Fruit fly (Drosophila melanogaster) whole organism, embryonic: Measurements from ENCODE around the gene Pxn.
A peak's percentile ranks its signal among the peaks of the same experiment; 100 is the strongest.

Experiments used
- Ada2b ChIP-seq: fragments of 200-800 bp; sonication (Bioruptor generic); IDR thresholded peaks from 2 replicates; pipeline ENCODE4 v1.3.6; 2022; ENCODE audit warnings: missing biosample characterization, missing genetic modification characterization
- CG10274 ChIP-seq: fragments of 200-800 bp; sonication (Bioruptor generic); optimal IDR thresholded peaks from 3 replicates; lab custom pipeline; 2017; ENCODE audit warnings: missing biosample characterization, mild to moderate bottlenecking, missing genetic modification characterization
- CG10543 ChIP-seq: fragments of 200-800 bp; sonication (Bioruptor generic); optimal IDR thresholded peaks from 3 replicates; lab custom pipeline; 2017; ENCODE audit warnings: missing biosample characterization, mild to moderate bottlenecking, missing genetic modification characterization, moderate library complexity
- CG10565 ChIP-seq: fragments of 200-800 bp; sonication (Bioruptor generic); optimal IDR thresholded peaks from 3 replicates; lab custom pipeline; 2016; ENCODE audit warnings: missing biosample characterization, mild to moderate bottlenecking, missing genetic modification characterization
- CG11247 ChIP-seq: fragments of 200-800 bp; sonication (Bioruptor generic); IDR thresholded peaks from 2 replicates; pipeline ENCODE4 v1.3.6; 2022; ENCODE audit warnings: missing biosample characterization, missing genetic modification characterization
- CG12299 ChIP-seq: fragments of 200-800 bp; sonication (Bioruptor generic); optimal IDR thresholded peaks from 2 replicates; lab custom pipeline; 2018; ENCODE audit warnings: missing biosample characterization, mild to moderate bottlenecking, missing genetic modification characterization
- CG12391 ChIP-seq: fragments of 200-800 bp; sonication (Bioruptor generic); optimal IDR thresholded peaks from 3 replicates; lab custom pipeline; 2018; ENCODE audit warnings: missing biosample characterization, mild to moderate bottlenecking, missing genetic modification characterization, moderate library complexity
- CG12659 ChIP-seq: fragments of 200-800 bp; sonication (Bioruptor generic); optimal IDR thresholded peaks from 3 replicates; lab custom pipeline; 2017; ENCODE audit warnings: mild to moderate bottlenecking, missing biosample characterization, missing genetic modification reagents, missing genetic modification characterization
- CG12744 ChIP-seq: fragments of 200-800 bp; sonication (Bioruptor generic); optimal IDR thresholded peaks from 2 replicates; lab custom pipeline; 2016; ENCODE audit warnings: missing biosample characterization, missing genetic modification characterization
- CG12942 ChIP-seq: fragments of 200-800 bp; sonication (Bioruptor generic); optimal IDR thresholded peaks from 3 replicates; lab custom pipeline; 2016; ENCODE audit warnings: missing biosample characterization, missing genetic modification characterization
- CG14050 ChIP-seq: fragments of 200-800 bp; sonication (Bioruptor generic); IDR thresholded peaks from 3 replicates; pipeline ENCODE4 v1.3.6; 2022; ENCODE audit warnings: missing biosample characterization, missing genetic modification characterization
- CG14441 ChIP-seq: fragments of 200-800 bp; sonication (Bioruptor generic); IDR thresholded peaks from 2 replicates; pipeline ENCODE4 v1.3.6; 2022; ENCODE audit warnings: missing biosample characterization, missing genetic modification characterization
- CG17361 ChIP-seq: fragments of 200-800 bp; sonication (Bioruptor generic); IDR thresholded peaks from 3 replicates; pipeline ENCODE4 v1.3.6; 2022; ENCODE audit warnings: missing biosample characterization, missing genetic modification characterization
- CG17385 ChIP-seq: fragments of 200-800 bp; sonication (Bioruptor generic); optimal IDR thresholded peaks from 3 replicates; lab custom pipeline; 2018; ENCODE audit warnings: missing biosample characterization, mild to moderate bottlenecking, missing genetic modification characterization
- CG31388 ChIP-seq: fragments of 200-800 bp; sonication (Bioruptor generic); optimal IDR thresholded peaks from 2 replicates; lab custom pipeline; 2016; ENCODE audit warnings: missing biosample characterization, missing genetic modification characterization
- CG4404 ChIP-seq: fragments of 200-800 bp; sonication (Bioruptor generic); IDR thresholded peaks from 2 replicates; pipeline ENCODE4 v1.3.6; 2022; ENCODE audit warnings: missing biosample characterization, missing genetic modification characterization
- CG6791 ChIP-seq: fragments of 200-800 bp; sonication (Bioruptor generic); IDR thresholded peaks from 3 replicates; pipeline ENCODE4 v1.3.6; 2022; ENCODE audit warnings: missing biosample characterization, missing genetic modification characterization; ENCODE audit not compliant: partially characterized antibody
- CG7839 ChIP-seq: fragments of 200-800 bp; sonication (Bioruptor generic); optimal IDR thresholded peaks from 3 replicates; lab custom pipeline; 2018; ENCODE audit warnings: missing biosample characterization, mild to moderate bottlenecking, missing genetic modification characterization, moderate library complexity
- CG8089 ChIP-seq: fragments of 200-800 bp; sonication (Bioruptor generic); optimal IDR thresholded peaks from 3 replicates; lab custom pipeline; 2016; ENCODE audit warnings: missing biosample characterization, missing genetic modification characterization
- CG9215 ChIP-seq: fragments of 200-800 bp; sonication (Bioruptor generic); IDR thresholded peaks from 2 replicates; pipeline ENCODE4 v1.3.6; 2022; ENCODE audit warnings: missing biosample characterization, missing genetic modification characterization
- CG9437 ChIP-seq: fragments of 200-800 bp; sonication (Bioruptor generic); optimal IDR thresholded peaks from 2 replicates; lab custom pipeline; 2018; ENCODE audit warnings: missing biosample characterization, mild to moderate bottlenecking, missing genetic modification characterization
- CG9932 ChIP-seq: fragments of 200-800 bp; sonication (Bioruptor generic); IDR thresholded peaks from 2 replicates; pipeline ENCODE4 v1.3.6; 2022; ENCODE audit warnings: missing biosample characterization, missing genetic modification characterization
- Chrac-16 ChIP-seq: fragments of 200-800 bp; sonication (Bioruptor generic); optimal IDR thresholded peaks from 3 replicates; lab custom pipeline; 2016; ENCODE audit warnings: missing biosample characterization, missing genetic modification characterization
- Dbx ChIP-seq: fragments of 200-800 bp; sonication (Bioruptor generic); IDR thresholded peaks from 3 replicates; pipeline ENCODE4 v1.3.6; 2022; ENCODE audit warnings: missing biosample characterization, missing genetic modification characterization
- Dref ChIP-seq: fragments of 200-800 bp; sonication (Bioruptor generic); IDR thresholded peaks from 2 replicates; pipeline ENCODE4 v1.3.6; 2022; ENCODE audit warnings: missing biosample characterization, missing genetic modification characterization
- Eip74EF ChIP-seq, 2 experiments: fragments of 200-800 bp in 1 of 2; fragments of >200 bp in 1 of 2; sonication (Bioruptor generic) in 1 of 2; optimal IDR thresholded peaks; 2 replicates each; lab custom pipeline; 2017 to 2019; ENCODE audit warnings: missing biosample characterization in 2 of 2, missing genetic modification characterization in 2 of 2, mild to moderate bottlenecking in 1 of 2, moderate library complexity in 1 of 2
- GATAe ChIP-seq: fragments of 200-800 bp; sonication (Bioruptor generic); conservative IDR thresholded peaks from 2 replicates; pipeline ENCODE4 v1.3.6; 2022; ENCODE audit warnings: missing biosample characterization, missing genetic modification characterization
- HLH54F ChIP-seq: fragments of 200-800 bp; sonication (Bioruptor generic); optimal IDR thresholded peaks from 3 replicates; lab custom pipeline; 2016; ENCODE audit warnings: missing biosample characterization, missing genetic modification characterization
- Hand ChIP-seq: fragments of 200-800 bp; sonication (Bioruptor generic); optimal IDR thresholded peaks from 2 replicates; lab custom pipeline; 2017; ENCODE audit warnings: mild to moderate bottlenecking, missing biosample characterization, missing genetic modification reagents, missing genetic modification characterization
- Lhr ChIP-seq: fragments of 200-800 bp; sonication (Bioruptor generic); optimal IDR thresholded peaks from 3 replicates; lab custom pipeline; 2017; ENCODE audit warnings: mild to moderate bottlenecking, missing biosample characterization, missing genetic modification reagents, missing genetic modification characterization
- NFAT ChIP-seq: fragments of 200-800 bp; sonication (Bioruptor generic); IDR thresholded peaks from 2 replicates; pipeline ENCODE4 v1.3.6; 2022; ENCODE audit warnings: missing biosample characterization, missing genetic modification characterization
- Ptx1 ChIP-seq: fragments of 200-800 bp; sonication (Bioruptor generic); IDR thresholded peaks from 2 replicates; pipeline ENCODE4 v1.3.6; 2022; ENCODE audit warnings: missing biosample characterization, missing genetic modification characterization
- Sin3A ChIP-seq: fragments of >200 bp; optimal IDR thresholded peaks from 2 replicates; lab custom pipeline; 2018
- Spps ChIP-seq: fragments of 200-800 bp; sonication (Bioruptor generic); optimal IDR thresholded peaks from 2 replicates; lab custom pipeline; 2018; ENCODE audit warnings: missing biosample characterization, mild to moderate bottlenecking, missing genetic modification characterization
- TFAM ChIP-seq: fragments of 200-800 bp; sonication (Bioruptor generic); optimal IDR thresholded peaks from 2 replicates; lab custom pipeline; 2017; ENCODE audit warnings: missing biosample characterization, missing genetic modification characterization, inconsistent platforms
- Tbp ChIP-seq: fragments of >200 bp; optimal IDR thresholded peaks from 2 replicates; lab custom pipeline; 2018; ENCODE audit warnings: missing biosample characterization, missing genetic modification characterization
- ems ChIP-seq: fragments of 200-800 bp; sonication (Bioruptor generic); optimal IDR thresholded peaks from 3 replicates; lab custom pipeline; 2016; ENCODE audit warnings: missing biosample characterization, missing genetic modification characterization
- eve ChIP-seq, 2 experiments: fragments of >200 bp; optimal IDR thresholded peaks; 2 replicates each; lab custom pipeline; 2017; ENCODE audit warnings: missing biosample characterization in 2 of 2, missing genetic modification characterization in 2 of 2
- gfzf ChIP-seq: fragments of 200-800 bp; sonication (Bioruptor generic); optimal IDR thresholded peaks from 2 replicates; lab custom pipeline; 2016; ENCODE audit warnings: missing biosample characterization, mild to moderate bottlenecking, missing genetic modification characterization, moderate library complexity
- gsb ChIP-seq: fragments of 200-800 bp; sonication (Bioruptor generic); IDR thresholded peaks from 2 replicates; pipeline ENCODE4 v1.3.6; 2022; ENCODE audit warnings: missing biosample characterization, missing genetic modification characterization
- ind ChIP-seq: fragments of 200-800 bp; sonication (Bioruptor generic); optimal IDR thresholded peaks from 3 replicates; lab custom pipeline; 2016; ENCODE audit warnings: missing biosample characterization, missing genetic modification characterization
- klu ChIP-seq: fragments of 200-800 bp; sonication (Bioruptor generic); IDR thresholded peaks from 2 replicates; pipeline ENCODE4 v1.3.6; 2022; ENCODE audit warnings: missing biosample characterization, missing genetic modification characterization
- lbe ChIP-seq: fragments of 200-800 bp; sonication (Bioruptor generic); optimal IDR thresholded peaks from 2 replicates; lab custom pipeline; 2016; ENCODE audit warnings: missing biosample characterization, mild to moderate bottlenecking, missing genetic modification characterization
- mirr ChIP-seq: fragments of 200-800 bp; sonication (Bioruptor generic); optimal IDR thresholded peaks from 3 replicates; lab custom pipeline; 2018; ENCODE audit warnings: missing biosample characterization, mild to moderate bottlenecking, missing genetic modification characterization
- nau ChIP-seq: fragments of 200-800 bp; sonication (Bioruptor generic); optimal IDR thresholded peaks from 3 replicates; lab custom pipeline; 2017; ENCODE audit warnings: missing biosample characterization, mild to moderate bottlenecking, missing genetic modification characterization, missing genetic modification reagents
- nom ChIP-seq: fragments of 200-800 bp; sonication (Bioruptor generic); optimal IDR thresholded peaks from 2 replicates; lab custom pipeline; 2017; ENCODE audit warnings: missing biosample characterization, missing genetic modification characterization, mild to moderate bottlenecking, moderate library complexity, missing genetic modification reagents
- phol ChIP-seq: fragments of 200-800 bp; sonication (Bioruptor generic); optimal IDR thresholded peaks from 3 replicates; lab custom pipeline; 2018; ENCODE audit warnings: missing biosample characterization, mild to moderate bottlenecking, missing genetic modification characterization, moderate library complexity
- pnt ChIP-seq: fragments of 200-800 bp; sonication (Bioruptor generic); optimal IDR thresholded peaks from 3 replicates; lab custom pipeline; 2016; ENCODE audit warnings: missing biosample characterization, missing genetic modification characterization
- pzg ChIP-seq: fragments of 200-800 bp; sonication (Bioruptor generic); optimal IDR thresholded peaks from 3 replicates; lab custom pipeline; 2018; ENCODE audit warnings: missing biosample characterization, mild to moderate bottlenecking, missing genetic modification characterization, moderate library complexity
- sens ChIP-seq: fragments of 200-800 bp; sonication (Bioruptor generic); peaks from one replicate; lab custom pipeline; 2016; ENCODE audit warnings: missing biosample characterization, missing genetic modification characterization
- sima ChIP-seq: fragments of 200-800 bp; sonication (Bioruptor generic); optimal IDR thresholded peaks from 2 replicates; lab custom pipeline; 2016; ENCODE audit warnings: missing biosample characterization, missing genetic modification characterization
- trem ChIP-seq: fragments of 200-800 bp; optimal IDR thresholded peaks from 3 replicates; lab custom pipeline; 2019; ENCODE audit warnings: missing biosample characterization, mild to moderate bottlenecking, missing genetic modification characterization, moderate library complexity
- ttk ChIP-seq: fragments of 200-800 bp; sonication (Bioruptor generic); IDR thresholded peaks from 2 replicates; pipeline ENCODE4 v2.1.2; 2022; ENCODE audit warnings: missing biosample characterization, missing genetic modification characterization

Pxn gene

DNA sequence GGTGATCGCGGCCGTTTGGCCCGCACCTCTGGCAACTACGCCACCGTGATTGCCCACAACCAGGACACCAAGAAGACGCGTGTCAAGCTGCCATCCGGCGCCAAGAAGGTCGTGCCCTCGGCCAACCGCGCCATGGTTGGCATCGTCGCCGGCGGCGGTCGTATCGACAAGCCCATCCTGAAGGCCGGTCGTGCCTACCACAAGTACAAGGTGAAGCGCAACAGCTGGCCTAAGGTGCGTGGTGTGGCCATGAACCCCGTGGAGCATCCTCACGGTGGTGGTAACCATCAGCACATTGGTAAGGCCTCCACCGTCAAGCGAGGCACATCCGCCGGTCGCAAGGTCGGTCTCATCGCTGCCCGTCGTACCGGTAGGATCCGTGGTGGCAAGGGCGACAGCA lies 41.6 kb downstream of the Pxn start (continued):
- TF ChIP-seq CG9932 (GFP tag; lab: Robert Waterston, UW): no peak
- TF ChIP-seq CG8089: peak; percentile 6
- TF ChIP-seq CG14441 (GFP tag; lab: Robert Waterston, UW): no peak
- no peak for TF ChIP-seq Chrac-16
- TF ChIP-seq Hand (GFP tag; lab: Kevin White, UChicago): no peak
- no peak for TF ChIP-seq pzg (GFP tag; lab: Kevin White, UChicago)
- TF ChIP-seq ems: peak; percentile 19
- 0 out of 3 replicates have a peak, but pooled peaks have one; percentile 43 for TF ChIP-seq CG6791 (GFP tag; lab: Robert Waterston, UW)
- TF ChIP-seq pnt (GFP tag; lab: Kevin White, UChicago): peak; percentile 3
- TF ChIP-seq HLH54F (GFP tag; lab: Kevin White, UChicago): no peak
- no peak for TF ChIP-seq ind (GFP tag; lab: Kevin White, UChicago)
- no peak for TF ChIP-seq CG12299 (tag; lab: Kevin White, UChicago)
- TF ChIP-seq CG14050 (GFP tag; lab: Robert Waterston, UW): no peak
- TF ChIP-seq CG10543 (GFP tag; lab: Kevin White, UChicago): no peak
- no peak for TF ChIP-seq Spps
- TF ChIP-seq TFAM (GFP tag; lab: Kevin White, UChicago): no peak
- TF ChIP-seq Dbx (GFP tag; lab: Robert Waterston, UW): no peak
- TF ChIP-seq CG4404 (GFP tag; lab: Robert Waterston, UW): no peak
- TF ChIP-seq CG12942: no peak
- peak; percentile 28; the same call in 1 of the 2 replicates for TF ChIP-seq NFAT (GFP tag; lab: Robert Waterston, UW)
- TF ChIP-seq Lhr: no peak
- no peak for TF ChIP-seq gfzf (GFP tag; lab: Kevin White, UChicago)
- no peak for TF ChIP-seq CG10565 (GFP tag; lab: Kevin White, UChicago)
- no peak for TF ChIP-seq CG10274 (GFP tag; lab: Kevin White, UChicago)
- TF ChIP-seq GATAe (GFP tag; lab: Robert Waterston, UW): no peak
- TF ChIP-seq, all 482 proteins: peak for 9

DNA sequence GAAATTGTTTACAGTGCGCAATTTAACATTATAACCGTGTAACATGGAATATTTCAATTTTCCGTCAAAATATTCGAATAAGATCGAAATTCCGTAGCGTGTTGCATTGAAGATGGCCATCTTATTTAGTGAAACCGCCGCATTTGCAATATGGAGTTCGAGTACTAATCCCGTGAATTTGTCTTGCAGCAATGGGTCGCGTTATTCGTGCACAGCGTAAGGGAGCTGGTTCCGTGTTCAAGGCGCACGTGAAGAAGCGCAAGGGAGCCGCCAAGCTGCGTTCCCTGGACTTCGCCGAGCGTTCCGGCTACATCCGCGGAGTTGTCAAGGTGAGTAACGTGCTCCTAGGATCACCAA lies 42.3 kb downstream of the Pxn start:
- TF ChIP-seq trem (tag; lab: Kevin White, UChicago) (no peak), CG12744 (GFP tag; lab: Kevin White, UChicago) (no peak), CG12659 (GFP tag; lab: Kevin White, UChicago) (peak; percentile 54), sens (peak; percentile 48), Ada2b (GFP tag; lab: Robert Waterston, UW) (no peak), CG12391 (no peak), klu (no peak), mirr (GFP tag; lab: Kevin White, UChicago) (no peak), Eip74EF (GFP tag; optimal IDR thresholded peaks at IDR 0.05; lab: Kevin White, UChicago) (no peak), CG17361 (GFP tag; lab: Robert Waterston, UW) (no peak), Dref (GFP tag; lab: Robert Waterston, UW) (no peak), CG31388 (GFP tag; lab: Kevin White, UChicago) (no peak), sima (GFP tag; lab: Kevin White, UChicago) (no peak), CG11247 (GFP tag; lab: Robert Waterston, UW) (no peak), CG9215 (no peak), Ptx1 (GFP tag; lab: Robert Waterston, UW) (no peak), gsb (GFP tag; lab: Robert Waterston, UW) (no peak), ttk (no peak), TFAM (GFP tag; lab: Kevin White, UChicago) (no peak), CG7839 (tag; lab: Kevin White, UChicago) (no peak), nau (no peak), CG17385 (GFP tag; lab: Kevin White, UChicago) (no peak), Sin3A (lab: Kevin White, UChicago) (no peak), Tbp (GFP tag; lab: Kevin White, UChicago) (no peak), eve (GFP tag; optimal IDR thresholded peaks at IDR 0.05; lab: Kevin White, UChicago) (no peak), nom (GFP tag; lab: Kevin White, UChicago) (no peak), phol (peak; percentile 28), lbe (no peak), CG9437 (no peak)
